Fruit fly (Drosophila melanogaster): ENCODE results near the gene Zdhhc8.
A peak's percentile ranks its signal among the peaks of the same experiment; 100 is the strongest.

The Zdhhc8 gene

dm6 chrX:9343480-9344477 is 12.2 kb downstream of the Zdhhc8 start:
- TF ChIP-seq sage (GFP tag; optimal IDR thresholded peaks at IDR 0.05) (peak; percentile 92), ey (GFP tag; optimal IDR thresholded peaks at IDR 0.05) (peak; percentile 95), Jra (GFP tag; optimal IDR thresholded peaks at IDR 0.05) (peak; percentile 73), GATAd (GFP tag; optimal IDR thresholded peaks at IDR 0.05) (peak; percentile 74), dl (GFP tag; optimal IDR thresholded peaks at IDR 0.05; ENCODE audit: insufficient read depth in 1 of 2, partially characterized antibody in 2 of 2) (no peak), Mio (GFP tag; optimal IDR thresholded peaks at IDR 0.05) (peak; percentile 88), tai (GFP tag; optimal IDR thresholded peaks at IDR 0.05) (peak; percentile 80), HLH106 (tag; optimal IDR thresholded peaks at IDR 0.05) (peak; percentile 95), CG32264 (GFP tag; optimal IDR thresholded peaks at IDR 0.05) (peak; percentile 93), N (GFP tag; optimal IDR thresholded peaks at IDR 0.05) (no peak), Myc (optimal IDR thresholded peaks at IDR 0.05) (no peak), dmrt93B (GFP tag; optimal IDR thresholded peaks at IDR 0.05) (peak; percentile 91), Hr83 (GFP tag; optimal IDR thresholded peaks at IDR 0.05; ENCODE audit: poor library complexity, severe bottlenecking) (peak; percentile 58), Dfd (GFP tag; optimal IDR thresholded peaks at IDR 0.05) (no peak), Dif (GFP tag; optimal IDR thresholded peaks at IDR 0.05; ENCODE audit: partially characterized antibody) (no peak), Sp1 (GFP tag; optimal IDR thresholded peaks at IDR 0.05) (peak; percentile 93), fru (GFP tag; optimal IDR thresholded peaks at IDR 0.05) (peak; percentile 94), psq (GFP tag; optimal IDR thresholded peaks at IDR 0.05) (peak; percentile 83), rgr (GFP tag; optimal IDR thresholded peaks at IDR 0.05) (peak; percentile 96), lola (GFP tag; optimal IDR thresholded peaks at IDR 0.05) (no peak), CrebA (GFP tag; optimal IDR thresholded peaks at IDR 0.05; ENCODE audit: borderline replicate concordance) (peak; percentile 71), Hnf4 (GFP tag; optimal IDR thresholded peaks at IDR 0.05) (peak; percentile 93), h (GFP tag; optimal IDR thresholded peaks at IDR 0.05) (peak; percentile 95), jim (GFP tag; optimal IDR thresholded peaks at IDR 0.05) (no peak), br (GFP tag; optimal IDR thresholded peaks at IDR 0.05) (peak; percentile 95), Vsx2 (GFP tag; optimal IDR thresholded peaks at IDR 0.05; ENCODE audit: partially characterized antibody) (no peak), CG9705 (GFP tag; optimal IDR thresholded peaks at IDR 0.05) (peak; percentile 78), Hr78 (GFP tag; optimal IDR thresholded peaks at IDR 0.05) (no peak), Rel (GFP tag; optimal IDR thresholded peaks at IDR 0.05) (peak; percentile 72), Rel (tag; optimal IDR thresholded peaks at IDR 0.05) (peak; percentile 66), OdsH (GFP tag; optimal IDR thresholded peaks at IDR 0.05) (peak; percentile 92), pan (optimal IDR thresholded peaks at IDR 0.05) (no peak), brk (GFP tag; optimal IDR thresholded peaks at IDR 0.05) (peak; percentile 75), sv (GFP tag; optimal IDR thresholded peaks at IDR 0.05) (peak; percentile 2), Abd-B (GFP tag; optimal IDR thresholded peaks at IDR 0.05) (no peak), usp (GFP tag; optimal IDR thresholded peaks at IDR 0.05) (no peak), woc (GFP tag; optimal IDR thresholded peaks at IDR 0.05) (peak; percentile 78), foxo (GFP tag; optimal IDR thresholded peaks at IDR 0.05) (peak; percentile 86 to 95), dsf (GFP tag; optimal IDR thresholded peaks at IDR 0.05; ENCODE audit: borderline replicate concordance) (peak; percentile 44)

DNA sequence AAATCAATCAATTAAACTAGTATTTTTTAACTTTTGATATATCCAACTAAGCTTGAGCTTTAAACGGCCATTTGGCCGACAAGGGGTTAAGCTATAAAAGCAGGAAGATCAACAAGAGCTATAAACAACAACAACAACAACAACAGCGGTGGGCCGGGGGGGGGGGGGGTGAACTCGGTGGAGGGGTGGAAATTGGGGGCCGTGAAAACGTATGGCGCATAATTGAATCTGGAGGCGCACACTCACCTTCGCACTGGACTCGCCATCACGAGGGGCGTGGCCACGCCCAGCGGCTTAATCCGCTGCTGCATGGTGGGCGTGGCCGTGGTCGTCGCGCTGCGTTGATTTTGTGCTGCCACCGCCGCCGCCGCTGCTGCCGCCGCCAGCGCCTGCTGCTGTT is 23.8 kb downstream of the Zdhhc8 start:
- TF ChIP-seq dsf (GFP tag; optimal IDR thresholded peaks at IDR 0.05; ENCODE audit: borderline replicate concordance), result no peak

Data from whole organism, wandering third instar larva.